Worm (Caenorhabditis elegans): Measurements from ENCODE around the gene F35F10.14.

ce11 chrV:3324178-3324577 lies 4.3 kb upstream of the F35F10.14 start, which contains the start of gene C17B7.8:
- TF ChIP-seq lin-39 (tag; optimal IDR thresholded peaks at IDR 0.05): no peak
- no peak for TF ChIP-seq nhr-77 (tag; optimal IDR thresholded peaks at IDR 0.05)
- TF ChIP-seq aly-2 (tag; optimal IDR thresholded peaks at IDR 0.05): no peak
- TF ChIP-seq ceh-82 (tag; optimal IDR thresholded peaks at IDR 0.05): no peak
- TF ChIP-seq pqm-1 (tag; optimal IDR thresholded peaks at IDR 0.05): no peak
- no peak for TF ChIP-seq nhr-237 (tag; optimal IDR thresholded peaks at IDR 0.05)
- no peak for TF ChIP-seq egl-27 (tag; optimal IDR thresholded peaks at IDR 0.05)
- TF ChIP-seq arid-1 (GFP tag; conservative IDR thresholded peaks at IDR 0.05): no peak
- no peak for TF ChIP-seq ztf-11 (tag; optimal IDR thresholded peaks at IDR 0.05)
- no peak for TF ChIP-seq nhr-10 (tag; optimal IDR thresholded peaks at IDR 0.05)
- TF ChIP-seq hlh-11 (tag; optimal IDR thresholded peaks at IDR 0.05): no peak
- TF ChIP-seq skn-1 (tag; optimal IDR thresholded peaks at IDR 0.05): no peak
